Fruit fly (Drosophila melanogaster) whole organism, embryonic: ENCODE data around the gene CG7785.

Source experiments
- BEAF-32 ChIP-seq: fragments of 200-800 bp; sonication (Bioruptor generic); optimal IDR thresholded peaks from 3 replicates; lab custom pipeline; 2017; ENCODE audit warnings: missing biosample characterization, missing genetic modification characterization, mild to moderate bottlenecking, moderate library complexity, missing genetic modification reagents
- CG11504 ChIP-seq: fragments of 200-800 bp; sonication (Bioruptor generic); optimal IDR thresholded peaks from 3 replicates; lab custom pipeline; 2019; ENCODE audit warnings: missing biosample characterization, mild to moderate bottlenecking, missing genetic modification characterization, moderate library complexity
- CG12659 ChIP-seq: fragments of 200-800 bp; sonication (Bioruptor generic); optimal IDR thresholded peaks from 3 replicates; lab custom pipeline; 2017; ENCODE audit warnings: mild to moderate bottlenecking, missing biosample characterization, missing genetic modification reagents, missing genetic modification characterization
- CG13287 ChIP-seq: fragments of 200-800 bp; sonication (Bioruptor generic); IDR thresholded peaks from 2 replicates; pipeline ENCODE4 v1.3.6; 2022; ENCODE audit warnings: missing biosample characterization, missing genetic modification characterization; ENCODE audit not compliant: partially characterized antibody
- CG14014 ChIP-seq: fragments of 200-800 bp; sonication (Bioruptor generic); IDR thresholded peaks from 2 replicates; pipeline ENCODE4 v1.3.6; 2022; ENCODE audit warnings: missing biosample characterization, missing genetic modification characterization
- CG15514 ChIP-seq: fragments of 200-800 bp; sonication (Bioruptor generic); optimal IDR thresholded peaks from 3 replicates; lab custom pipeline; 2017; ENCODE audit warnings: missing biosample characterization, missing genetic modification characterization, mild to moderate bottlenecking, moderate library complexity, missing genetic modification reagents
- CG17328 ChIP-seq: fragments of 200-800 bp; sonication (Bioruptor generic); IDR thresholded peaks from 2 replicates; pipeline ENCODE4 v1.3.6; 2022; ENCODE audit warnings: missing biosample characterization, missing genetic modification characterization
- CG2889 ChIP-seq: fragments of 200-800 bp; sonication (Bioruptor generic); IDR thresholded peaks from 3 replicates; pipeline ENCODE4 v1.3.6; 2022; ENCODE audit warnings: missing biosample characterization, missing genetic modification characterization
- CG31388 ChIP-seq: fragments of 200-800 bp; sonication (Bioruptor generic); optimal IDR thresholded peaks from 2 replicates; lab custom pipeline; 2016; ENCODE audit warnings: missing biosample characterization, missing genetic modification characterization
- CG32767 ChIP-seq: fragments of 200-800 bp; sonication (Bioruptor generic); IDR thresholded peaks from 2 replicates; pipeline ENCODE4 v1.3.6; 2022; ENCODE audit warnings: missing biosample characterization, missing genetic modification characterization
- CG43689 ChIP-seq: fragments of 200-800 bp; sonication (Bioruptor generic); IDR thresholded peaks from 2 replicates; pipeline ENCODE4 v1.3.6; 2022; ENCODE audit warnings: missing biosample characterization, missing genetic modification characterization
- CG7987 ChIP-seq: fragments of 200-800 bp; sonication (Bioruptor generic); optimal IDR thresholded peaks from 2 replicates; lab custom pipeline; 2018; ENCODE audit warnings: missing biosample characterization, mild to moderate bottlenecking, missing genetic modification characterization, moderate library complexity
- CG8359 ChIP-seq: fragments of 200-800 bp; sonication (Bioruptor generic); optimal IDR thresholded peaks from 2 replicates; lab custom pipeline; 2017; ENCODE audit warnings: missing biosample characterization, mild to moderate bottlenecking, missing genetic modification characterization, borderline replicate concordance
- CG8388 ChIP-seq: fragments of 200-800 bp; sonication (Bioruptor generic); optimal IDR thresholded peaks from 2 replicates; lab custom pipeline; 2019; ENCODE audit warnings: missing biosample characterization, mild to moderate bottlenecking, missing genetic modification characterization, moderate library complexity
- CHES-1-like ChIP-seq: fragments of 200-800 bp; sonication (Bioruptor generic); optimal IDR thresholded peaks from 2 replicates; lab custom pipeline; 2016; ENCODE audit warnings: missing biosample characterization, missing genetic modification characterization
- Ets97D ChIP-seq: fragments of 200-800 bp; sonication (Bioruptor generic); optimal IDR thresholded peaks from 3 replicates; lab custom pipeline; 2016; ENCODE audit warnings: missing biosample characterization, missing genetic modification characterization
- Fer1 ChIP-seq: fragments of 200-800 bp; sonication (Bioruptor generic); optimal IDR thresholded peaks from 2 replicates; lab custom pipeline; 2017; ENCODE audit warnings: missing biosample characterization, mild to moderate bottlenecking, missing genetic modification characterization
- Fer2 ChIP-seq: fragments of 200-800 bp; sonication (Bioruptor generic); optimal IDR thresholded peaks from 2 replicates; lab custom pipeline; 2018; ENCODE audit warnings: missing biosample characterization, mild to moderate bottlenecking, missing genetic modification characterization, moderate library complexity
- Fer3 ChIP-seq: fragments of 200-800 bp; sonication (Bioruptor generic); optimal IDR thresholded peaks from 2 replicates; lab custom pipeline; 2018; ENCODE audit warnings: missing biosample characterization, mild to moderate bottlenecking, missing genetic modification characterization, moderate library complexity
- Hr3 ChIP-seq: fragments of 200-800 bp; sonication (Bioruptor generic); optimal IDR thresholded peaks from 3 replicates; lab custom pipeline; 2016; ENCODE audit warnings: missing biosample characterization, missing genetic modification characterization
- NfI ChIP-seq: fragments of 200-800 bp; sonication (Bioruptor generic); optimal IDR thresholded peaks from 3 replicates; lab custom pipeline; 2018; ENCODE audit warnings: missing biosample characterization, mild to moderate bottlenecking, missing genetic modification characterization, moderate library complexity
- Rfx ChIP-seq: fragments of 200-800 bp; sonication (Bioruptor generic); IDR thresholded peaks from 2 replicates; pipeline ENCODE4 v1.3.6; 2022; ENCODE audit warnings: missing biosample characterization, missing genetic modification characterization
- Rx ChIP-seq: fragments of 200-800 bp; sonication (Bioruptor generic); IDR thresholded peaks from 2 replicates; pipeline ENCODE4 v1.3.6; 2022; ENCODE audit warnings: missing biosample characterization, missing genetic modification characterization
- Trl ChIP-seq, 3 experiments: fragments of >200 bp in 2 of 3; fragments of 200-800 bp in 1 of 3; sonication (Bioruptor generic) in 1 of 3; optimal IDR thresholded peaks; 2 replicates in 1 of 3; 3 replicates in 2 of 3; lab custom pipeline; 2016 to 2017; ENCODE audit warnings: missing biosample characterization in 1 of 3, missing genetic modification characterization in 1 of 3
- Vsx1 ChIP-seq: fragments of 200-800 bp; sonication (Bioruptor generic); optimal IDR thresholded peaks from 2 replicates; lab custom pipeline; 2017; ENCODE audit warnings: missing biosample characterization, mild to moderate bottlenecking, missing genetic modification characterization, missing genetic modification reagents
- Xbp1 ChIP-seq: fragments of 200-800 bp; sonication (Bioruptor generic); optimal IDR thresholded peaks from 3 replicates; lab custom pipeline; 2016; ENCODE audit warnings: missing biosample characterization, mild to moderate bottlenecking, missing genetic modification characterization
- Xrp1 ChIP-seq: fragments of 200-800 bp; sonication (Bioruptor generic); IDR thresholded peaks from 2 replicates; pipeline ENCODE4 v1.3.6; 2022; ENCODE audit warnings: missing biosample characterization, missing genetic modification characterization
- ac ChIP-seq: fragments of 200-800 bp; sonication (Bioruptor generic); optimal IDR thresholded peaks from 3 replicates; lab custom pipeline; 2017; ENCODE audit warnings: missing biosample characterization, mild to moderate bottlenecking, missing genetic modification characterization
- amos ChIP-seq: fragments of 200-800 bp; sonication (Bioruptor generic); IDR thresholded peaks from 2 replicates; pipeline ENCODE4 v1.3.6; 2022; ENCODE audit warnings: missing biosample characterization, missing genetic modification characterization; ENCODE audit not compliant: partially characterized antibody
- chinmo ChIP-seq: fragments of 200-800 bp; sonication (Bioruptor generic); IDR thresholded peaks from 4 replicates; pipeline ENCODE4 v1.3.6; 2022; ENCODE audit warnings: missing biosample characterization, missing genetic modification characterization; ENCODE audit not compliant: partially characterized antibody
- crp ChIP-seq, 2 experiments: fragments of 200-800 bp; sonication (Bioruptor generic); optimal IDR thresholded peaks; 2 replicates in 1 of 2; 3 replicates in 1 of 2; lab custom pipeline; 2017; ENCODE audit warnings: missing biosample characterization in 2 of 2, missing genetic modification characterization in 2 of 2, mild to moderate bottlenecking in 1 of 2, moderate library complexity in 1 of 2
- gcm2 ChIP-seq: fragments of 200-800 bp; sonication (Bioruptor generic); optimal IDR thresholded peaks from 2 replicates; lab custom pipeline; 2016; ENCODE audit warnings: missing biosample characterization, missing genetic modification characterization
- gro ChIP-seq: fragments of 200-800 bp; sonication (Bioruptor generic); optimal IDR thresholded peaks from 2 replicates; lab custom pipeline; 2016; ENCODE audit warnings: missing biosample characterization, missing genetic modification characterization
- hb ChIP-seq: fragments of 200-800 bp; sonication (Bioruptor generic); IDR thresholded peaks from 3 replicates; pipeline ENCODE4 v1.3.6; 2022; ENCODE audit warnings: missing biosample characterization, missing genetic modification characterization; ENCODE audit not compliant: partially characterized antibody
- jumu ChIP-seq: fragments of 200-800 bp; sonication (Bioruptor generic); optimal IDR thresholded peaks from 3 replicates; lab custom pipeline; 2016; ENCODE audit warnings: missing biosample characterization, missing genetic modification characterization
- maf-S ChIP-seq: fragments of 200-800 bp; sonication (Bioruptor generic); optimal IDR thresholded peaks from 2 replicates; lab custom pipeline; 2016; ENCODE audit warnings: missing biosample characterization, missing genetic modification characterization
- mld ChIP-seq: fragments of 200-800 bp; sonication (Bioruptor generic); IDR thresholded peaks from 3 replicates; pipeline ENCODE4 v1.3.6; 2022; ENCODE audit warnings: missing biosample characterization, missing genetic modification characterization; ENCODE audit not compliant: partially characterized antibody
- nerfin-2 ChIP-seq: fragments of 200-800 bp; sonication (Bioruptor generic); IDR thresholded peaks from 2 replicates; pipeline ENCODE4 v1.3.6; 2022; ENCODE audit warnings: missing biosample characterization, missing genetic modification characterization; ENCODE audit not compliant: partially characterized antibody
- odd ChIP-seq: fragments of 200-800 bp; sonication (Bioruptor generic); optimal IDR thresholded peaks from 2 replicates; lab custom pipeline; 2017; ENCODE audit warnings: missing biosample characterization, mild to moderate bottlenecking, missing genetic modification characterization
- pan ChIP-seq, 4 experiments: fragments of >200 bp in 3 of 4; fragments of 200-800 bp in 1 of 4; sonication (Bioruptor generic) in 1 of 4; optimal IDR thresholded peaks in 3 of 4; IDR thresholded peaks in 1 of 4; 2 replicates each; pipeline versions ENCODE4 v1.3.6 to Lab custom; 2017 to 2022; ENCODE audit warnings: missing biosample characterization in 2 of 4, missing genetic modification characterization in 2 of 4, mixed read lengths in 1 of 4
- pzg ChIP-seq: fragments of 200-800 bp; sonication (Bioruptor generic); optimal IDR thresholded peaks from 3 replicates; lab custom pipeline; 2018; ENCODE audit warnings: missing biosample characterization, mild to moderate bottlenecking, missing genetic modification characterization, moderate library complexity
- run ChIP-seq: fragments of 200-800 bp; sonication (Bioruptor generic); optimal IDR thresholded peaks from 3 replicates; lab custom pipeline; 2018; ENCODE audit warnings: missing biosample characterization, mild to moderate bottlenecking, missing genetic modification characterization
- sob ChIP-seq: fragments of 200-800 bp; sonication (Bioruptor generic); IDR thresholded peaks from 2 replicates; pipeline ENCODE4 v1.3.6; 2022; ENCODE audit warnings: missing biosample characterization, missing genetic modification characterization
- tup ChIP-seq: fragments of 200-800 bp; sonication (Bioruptor generic); optimal IDR thresholded peaks from 2 replicates; lab custom pipeline; 2016; ENCODE audit warnings: missing biosample characterization, mild to moderate bottlenecking, missing genetic modification characterization, moderate library complexity
- tx ChIP-seq: fragments of 200-800 bp; sonication (Bioruptor generic); optimal IDR thresholded peaks from 2 replicates; lab custom pipeline; 2016; ENCODE audit warnings: missing biosample characterization, missing genetic modification characterization
- wdn ChIP-seq: fragments of 200-800 bp; sonication (Bioruptor generic); IDR thresholded peaks from 2 replicates; pipeline ENCODE4 v1.3.6; 2022; ENCODE audit warnings: missing biosample characterization, missing genetic modification characterization
- zfh2 ChIP-seq: fragments of 200-800 bp; sonication (Bioruptor generic); optimal IDR thresholded peaks from 2 replicates; lab custom pipeline; 2016; ENCODE audit warnings: missing biosample characterization, missing genetic modification characterization

CG7785 gene

dm6 chr3R:18018828-18019461, 2.5 kb upstream of the CG7785 start, which contains the start of gene DNaseII (continued):
- TF ChIP-seq CG7987 (no peak), Fer1 (GFP tag; lab: Kevin White, UChicago) (peak; percentile 50), gcm2 (GFP tag; lab: Kevin White, UChicago) (no peak), pzg (GFP tag; lab: Kevin White, UChicago) (no peak), jumu (no peak), tup (GFP tag; lab: Kevin White, UChicago) (no peak), CG14014 (GFP tag; lab: Robert Waterston, UW) (peak; percentile 48; the same call in 1 of the 2 replicates), Rx (GFP tag; lab: Robert Waterston, UW) (no peak), Xrp1 (GFP tag; lab: Robert Waterston, UW) (peak; percentile 55; the same call in 1 of the 2 replicates), NfI (GFP tag; lab: Kevin White, UChicago) (no peak), Fer2 (tag; lab: Kevin White, UChicago) (no peak), tx (GFP tag; lab: Kevin White, UChicago) (no peak), CHES-1-like (GFP tag; lab: Kevin White, UChicago) (peak; percentile 9), zfh2 (GFP tag; lab: Kevin White, UChicago) (no peak), CG15514 (peak; percentile 26), maf-S (GFP tag; lab: Kevin White, UChicago) (no peak), odd (GFP tag; lab: Kevin White, UChicago) (peak; percentile 5), hb (GFP tag; lab: Robert Waterston, UW) (no peak), chinmo (no peak), wdn (GFP tag; lab: Robert Waterston, UW) (no peak), pan (optimal IDR thresholded peaks at IDR 0.05; lab: Kevin White, UChicago) (no peak), pan (GFP tag; optimal IDR thresholded peaks at IDR 0.05 in 1 of 2, IDR thresholded peaks at IDR 0.05 in 1 of 2) (no peak), crp (GFP tag; optimal IDR thresholded peaks at IDR 0.05; lab: Kevin White, UChicago) (no peak), Ets97D (no peak), Xbp1 (GFP tag; lab: Kevin White, UChicago) (peak; percentile 31), amos (GFP tag; lab: Robert Waterston, UW) (no peak), CG8359 (GFP tag; lab: Kevin White, UChicago) (no peak), CG8388 (peak; percentile 10), CG2889 (GFP tag; lab: Robert Waterston, UW) (no peak; the same call in 2 of the 3 replicates), gro (GFP tag; lab: Kevin White, UChicago) (no peak), Trl (optimal IDR thresholded peaks at IDR 0.05; lab: Kevin White, UChicago) (no peak), Trl (GFP tag; optimal IDR thresholded peaks at IDR 0.05; lab: Kevin White, UChicago) (no peak), sob (GFP tag; lab: Robert Waterston, UW) (peak; percentile 54; the same call in 1 of the 2 replicates), CG32767 (no peak), CG11504 (tag; lab: Kevin White, UChicago) (peak; percentile 56), Vsx1 (GFP tag; lab: Kevin White, UChicago) (no peak), Rfx (GFP tag; lab: Robert Waterston, UW) (peak; percentile 58; the same call in 1 of the 2 replicates), CG17328 (GFP tag; lab: Robert Waterston, UW) (0 out of 2 replicates have a peak, but pooled peaks have one; percentile 10), CG31388 (GFP tag; lab: Kevin White, UChicago) (no peak), nerfin-2 (GFP tag; lab: Robert Waterston, UW) (no peak), run (tag; lab: Kevin White, UChicago) (no peak), CG13287 (GFP tag; lab: Robert Waterston, UW) (no peak), Hr3 (GFP tag; lab: Kevin White, UChicago) (no peak), ac (GFP tag; lab: Kevin White, UChicago) (no peak), CG12659 (GFP tag; lab: Kevin White, UChicago) (peak; percentile 38), BEAF-32 (GFP tag; lab: Kevin White, UChicago) (no peak), mld (no peak), Fer3 (tag; lab: Kevin White, UChicago) (peak; percentile 37), CG43689 (GFP tag; lab: Robert Waterston, UW) (no peak)
